Worm (Caenorhabditis elegans) whole organism, L2 larva: ENCODE results near the gene pitr-4.

Experiments used
- ZK546.5 ChIP-seq: sonication (generic microtip); optimal IDR thresholded peaks from 2 replicates; lab custom pipeline; 2017; ENCODE audit warnings: missing biosample characterization, missing genetic modification characterization
- aly-2 ChIP-seq: fragments of 150-350 bp; optimal IDR thresholded peaks from 2 replicates; lab custom pipeline; 2014; ENCODE audit warnings: missing biosample characterization, missing genetic modification characterization
- ceh-82 ChIP-seq: fragments of 150-350 bp; optimal IDR thresholded peaks from 2 replicates; lab custom pipeline; 2014; ENCODE audit warnings: missing biosample characterization, missing genetic modification characterization
- nhr-12 ChIP-seq: fragments of 150-350 bp; optimal IDR thresholded peaks from 2 replicates; lab custom pipeline; 2014; ENCODE audit warnings: missing biosample characterization, missing genetic modification characterization
- ztf-11 ChIP-seq: sonication (generic microtip); optimal IDR thresholded peaks from 2 replicates; lab custom pipeline; 2017; ENCODE audit warnings: missing biosample characterization, missing genetic modification characterization

DNA sequence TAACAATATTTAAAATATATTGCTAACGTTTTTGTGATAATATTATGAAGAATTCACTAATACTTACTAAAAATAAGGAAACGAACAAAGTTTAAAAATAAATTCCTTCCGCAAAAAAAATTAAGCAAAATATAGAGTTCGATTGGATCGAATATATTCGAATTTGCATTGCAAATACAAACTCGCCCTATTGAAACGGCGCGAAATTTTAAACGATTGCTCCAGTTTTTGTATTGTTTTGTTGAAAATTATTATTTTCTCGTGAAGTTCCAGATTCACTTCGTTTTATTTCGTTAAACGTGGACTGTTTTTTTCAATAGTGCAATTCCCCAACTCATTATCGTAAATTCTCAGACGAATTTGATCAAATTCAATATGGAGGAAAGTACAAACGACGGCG is 15.9 kb downstream of the pitr-4 start, which contains the start of the genes atl-1 and hcp-2:
- TF ChIP-seq ZK546.5 (tag; lab: Kevin White, UChicago) (no peak), nhr-12 (tag; lab: Kevin White, UChicago) (no peak), ceh-82 (tag; lab: Kevin White, UChicago) (no peak), aly-2 (tag; lab: Kevin White, UChicago) (no peak), ztf-11 (tag; lab: Kevin White, UChicago) (no peak)
